Worm (Caenorhabditis elegans) whole organism, midembryonic: Measurements from ENCODE around the gene Y51B9A.6.

Experiments
- T22C8.4 ChIP-seq: fragments of 200-800 bp; sonication (Bioruptor generic); IDR thresholded peaks from 2 replicates; pipeline ENCODE4 v1.3.6; 2022; ENCODE audit warnings: missing genetic modification characterization, missing compliant biosample characterization
- cog-1 ChIP-seq: sonication (generic microtip); optimal IDR thresholded peaks from 2 replicates; lab custom pipeline; 2016; ENCODE audit warnings: missing genetic modification characterization, missing compliant biosample characterization
- flt-1 ChIP-seq: fragments of 200-800 bp; sonication (Bioruptor generic); IDR thresholded peaks from 2 replicates; pipeline ENCODE4 v1.3.6; 2022; ENCODE audit warnings: missing genetic modification characterization, missing compliant biosample characterization
- klf-2 ChIP-seq: fragments of 200-800 bp; sonication (Bioruptor generic); conservative IDR thresholded peaks from 2 replicates; pipeline ENCODE4 v1.3.6; 2022; ENCODE audit warnings: missing genetic modification reagents, missing genetic modification characterization, missing compliant biosample characterization
- med-1 ChIP-seq: sonication (generic microtip); optimal IDR thresholded peaks from 2 replicates; lab custom pipeline; 2017; ENCODE audit warnings: missing genetic modification characterization, mild to moderate bottlenecking, missing compliant biosample characterization, antibody characterized with exemption, missing genetic modification reagents; ENCODE audit not compliant: insufficient read depth
- ref-1 ChIP-seq: fragments of 200-800 bp; sonication (Bioruptor generic); conservative IDR thresholded peaks from 2 replicates; pipeline ENCODE4 v1.3.6; 2022; ENCODE audit warnings: missing genetic modification reagents, missing genetic modification characterization, missing compliant biosample characterization
- tab-1 ChIP-seq: fragments of 200-800 bp; sonication (Bioruptor generic); IDR thresholded peaks from 2 replicates; pipeline ENCODE4 v1.3.6; 2022; ENCODE audit warnings: missing genetic modification characterization, missing compliant biosample characterization
- ztf-23 ChIP-seq: fragments of 200-800 bp; sonication (Bioruptor generic); IDR thresholded peaks from 2 replicates; pipeline ENCODE4 v1.3.6; 2022; ENCODE audit warnings: missing genetic modification reagents, missing genetic modification characterization, missing compliant biosample characterization
- ztf-29 ChIP-seq: fragments of 200-800 bp; sonication (Bioruptor generic); IDR thresholded peaks from 2 replicates; pipeline ENCODE4 v1.3.6; 2022; ENCODE audit warnings: missing genetic modification reagents, missing genetic modification characterization, missing compliant biosample characterization

Gene Y51B9A.6

DNA sequence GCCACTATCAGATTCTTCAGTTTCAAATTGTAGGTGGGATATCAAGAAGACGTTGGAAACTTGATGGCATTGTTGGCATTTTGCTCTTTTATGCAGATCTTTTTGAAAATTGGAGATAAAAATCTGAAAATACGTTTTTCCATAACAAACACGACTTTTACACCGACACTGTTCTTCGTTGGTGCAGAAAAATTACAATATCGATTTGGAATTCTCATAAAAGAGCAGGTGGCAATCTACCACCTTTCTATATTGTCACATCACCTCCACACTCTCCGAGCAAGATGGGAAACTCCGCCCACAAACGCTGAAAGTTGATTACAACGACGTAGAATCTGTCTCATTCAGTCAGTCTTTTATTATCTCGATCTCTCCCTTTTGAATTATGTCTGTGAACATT is 4.5 kb upstream of the Y51B9A.6 start, which contains the start of gene arrd-2:
Gene arrd-2 (plus strand): TSS at position 301 of the 400 bp plus-strand sequence.
- TF ChIP-seq ref-1 (no peak), med-1 (GFP tag; lab: Kevin White, UChicago) (no peak), cog-1 (tag; lab: Kevin White, UChicago) (no peak), tab-1 (GFP tag; lab: Robert Waterston, UW) (no peak), klf-2 (GFP tag; lab: Robert Waterston, UW) (no peak), ztf-23 (no peak), T22C8.4 (GFP tag; lab: Robert Waterston, UW) (no peak), flt-1 (no peak), ztf-29 (GFP tag; lab: Robert Waterston, UW) (no peak)

DNA sequence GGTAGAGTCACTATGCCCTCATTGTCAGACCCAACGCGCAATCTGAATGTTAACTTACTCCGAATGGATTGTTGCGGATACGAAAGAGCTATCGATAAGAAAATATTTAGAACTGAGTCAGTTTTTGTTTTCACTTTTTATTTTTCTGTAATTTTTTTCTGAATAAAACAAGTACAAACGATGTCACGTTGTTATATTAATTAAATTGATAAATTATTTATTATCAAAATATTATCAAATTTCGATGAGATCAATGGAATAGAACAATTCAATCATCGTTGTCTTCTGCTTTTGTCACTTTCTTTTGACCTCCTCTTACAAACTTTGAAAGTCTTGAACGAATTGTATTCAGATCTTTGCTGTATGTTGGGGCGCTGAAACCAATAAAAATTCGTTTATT is 4.0 kb upstream of the Y51B9A.6 start, which contains the start of gene mpz-6:
Gene mpz-6 (minus strand): TSS at position 101 of the 400 bp plus-strand sequence.
- TF ChIP-seq T22C8.4 (GFP tag; lab: Robert Waterston, UW) (no peak), ztf-29 (GFP tag; lab: Robert Waterston, UW) (no peak), ztf-23 (no peak), klf-2 (GFP tag; lab: Robert Waterston, UW) (no peak), ref-1 (no peak), tab-1 (GFP tag; lab: Robert Waterston, UW) (no peak), flt-1 (no peak), cog-1 (tag; lab: Kevin White, UChicago) (no peak), med-1 (GFP tag; lab: Kevin White, UChicago) (no peak)

DNA sequence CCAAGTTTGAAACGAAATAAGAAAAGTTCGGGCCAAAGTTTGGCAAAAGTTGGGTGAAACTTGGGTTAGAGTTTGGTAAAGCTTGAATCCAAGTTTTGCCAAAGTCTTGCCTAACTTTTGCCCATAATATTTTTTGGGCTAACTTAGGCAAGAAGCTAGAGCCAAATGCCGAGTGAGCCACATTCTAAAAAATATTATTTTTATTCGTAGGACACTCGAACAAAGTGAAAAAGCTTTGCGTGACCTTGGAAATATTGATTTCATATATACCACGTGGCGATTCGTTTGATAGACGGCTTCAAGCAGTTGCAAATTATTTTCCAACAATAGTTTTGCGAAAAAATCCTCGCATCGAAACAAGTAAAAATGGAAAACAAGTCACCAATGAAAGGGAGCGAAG is 859 bp upstream of the Y51B9A.6 start, which contains the start of gene Y51B9A.5:
Gene Y51B9A.5 (plus strand): TSS at position 301 of the 400 bp plus-strand sequence.
- no peak for TF ChIP-seq ztf-29 (GFP tag; lab: Robert Waterston, UW)
- no peak for TF ChIP-seq klf-2 (GFP tag; lab: Robert Waterston, UW)
- no peak for TF ChIP-seq T22C8.4 (GFP tag; lab: Robert Waterston, UW)
- no peak for TF ChIP-seq med-1 (GFP tag; lab: Kevin White, UChicago)
- no peak for TF ChIP-seq ref-1
- no peak for TF ChIP-seq ztf-23
- no peak for TF ChIP-seq tab-1 (GFP tag; lab: Robert Waterston, UW)
- TF ChIP-seq flt-1: no peak
- no peak for TF ChIP-seq cog-1 (tag; lab: Kevin White, UChicago)

DNA sequence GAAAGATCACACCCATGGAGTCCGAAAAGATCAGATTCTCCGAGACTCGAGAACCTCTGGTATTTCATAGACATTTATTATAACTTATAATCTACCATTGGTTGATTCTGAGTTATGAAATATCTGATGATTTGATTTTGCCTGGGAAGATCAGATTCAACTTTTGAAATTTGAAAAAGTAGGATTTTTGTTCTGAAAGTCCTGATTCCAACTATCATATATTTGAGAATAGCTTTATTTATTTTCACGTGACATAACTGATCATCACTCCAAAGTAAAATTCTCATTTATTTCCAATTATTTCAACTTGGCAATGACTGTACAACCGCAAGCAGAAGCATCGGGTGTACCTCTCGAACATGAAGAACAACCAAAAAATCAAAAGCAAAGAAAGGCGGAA is 3.2 kb downstream of the Y51B9A.6 start, which contains the start of gene Y51B9A.7:
Gene Y51B9A.7 (plus strand): TSS at position 301 of the 400 bp plus-strand sequence.
- TF ChIP-seq T22C8.4 (GFP tag; lab: Robert Waterston, UW): no peak
- no peak for TF ChIP-seq med-1 (GFP tag; lab: Kevin White, UChicago)
- TF ChIP-seq ref-1: no peak
- TF ChIP-seq tab-1 (GFP tag; lab: Robert Waterston, UW): no peak
- TF ChIP-seq cog-1 (tag; lab: Kevin White, UChicago): no peak
- TF ChIP-seq klf-2 (GFP tag; lab: Robert Waterston, UW): no peak
- TF ChIP-seq ztf-29 (GFP tag; lab: Robert Waterston, UW): no peak
- TF ChIP-seq flt-1: no peak
- no peak for TF ChIP-seq ztf-23

DNA sequence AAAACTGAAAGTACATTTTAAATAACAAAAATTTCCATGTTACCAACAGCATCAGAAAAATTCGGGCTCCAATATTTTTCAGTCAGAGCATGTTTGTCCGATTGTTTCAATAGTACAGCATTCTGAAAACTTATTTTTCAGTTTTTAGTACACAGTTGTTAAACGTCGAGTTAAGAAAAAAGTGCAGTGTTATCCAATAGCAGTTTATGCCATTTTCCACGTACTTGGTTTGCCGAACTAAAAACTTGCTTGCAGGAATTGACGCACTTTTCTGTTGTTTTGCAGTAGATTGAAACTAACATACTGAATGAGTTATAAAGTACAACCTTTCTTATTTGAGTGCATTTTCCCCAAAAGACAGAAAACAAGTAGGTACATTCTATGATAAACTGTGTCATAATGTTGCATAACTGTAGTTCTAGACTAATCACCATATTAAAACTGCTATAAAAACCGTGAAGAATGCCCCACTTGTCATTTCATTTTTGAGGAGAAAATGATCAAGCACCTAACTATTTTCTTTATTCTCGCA is 4.6 kb downstream of the Y51B9A.6 start, which contains the start of the genes Y51B9A.14 and Y51B9A.8:
Gene Y51B9A.14 (minus strand): TSS at position 101 of the 532 bp plus-strand sequence.
Gene Y51B9A.8 (plus strand): TSS at position 482 of the 532 bp plus-strand sequence.
- TF ChIP-seq flt-1: no peak
- TF ChIP-seq med-1 (GFP tag; lab: Kevin White, UChicago): no peak
- no peak for TF ChIP-seq ztf-29 (GFP tag; lab: Robert Waterston, UW)
- TF ChIP-seq ref-1: no peak
- TF ChIP-seq cog-1 (tag; lab: Kevin White, UChicago): no peak
- no peak for TF ChIP-seq klf-2 (GFP tag; lab: Robert Waterston, UW)
- no peak for TF ChIP-seq tab-1 (GFP tag; lab: Robert Waterston, UW)
- no peak for TF ChIP-seq T22C8.4 (GFP tag; lab: Robert Waterston, UW)
- TF ChIP-seq ztf-23: no peak

DNA sequence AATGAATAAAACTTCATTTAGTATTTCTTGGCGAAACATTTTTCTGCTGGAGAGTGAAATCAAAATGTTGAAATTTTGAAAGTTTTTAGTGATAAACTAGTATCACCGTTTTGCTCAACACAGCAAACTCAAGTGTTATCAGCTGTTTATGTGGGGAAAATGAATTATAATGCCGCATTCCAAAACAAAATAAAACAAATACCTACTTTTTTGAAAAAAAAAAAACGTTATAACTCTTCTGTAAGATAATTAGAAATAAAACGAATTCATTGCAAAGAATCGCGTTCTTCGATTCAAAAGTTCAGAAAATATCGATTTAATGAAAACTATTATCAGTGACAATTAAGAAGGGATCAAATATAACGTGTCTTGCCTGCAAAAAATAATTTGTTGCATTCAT is 5.5 kb downstream of the Y51B9A.6 start, which contains the start of gene Y51B9A.9:
Gene Y51B9A.9 (minus strand): TSS at position 101 of the 400 bp plus-strand sequence.
- no peak for TF ChIP-seq ztf-23
- no peak for TF ChIP-seq T22C8.4 (GFP tag; lab: Robert Waterston, UW)
- TF ChIP-seq ref-1: no peak
- no peak for TF ChIP-seq ztf-29 (GFP tag; lab: Robert Waterston, UW)
- TF ChIP-seq klf-2 (GFP tag; lab: Robert Waterston, UW): no peak
- TF ChIP-seq flt-1: no peak
- no peak for TF ChIP-seq cog-1 (tag; lab: Kevin White, UChicago)
- no peak for TF ChIP-seq tab-1 (GFP tag; lab: Robert Waterston, UW)
- TF ChIP-seq med-1 (GFP tag; lab: Kevin White, UChicago): no peak

DNA sequence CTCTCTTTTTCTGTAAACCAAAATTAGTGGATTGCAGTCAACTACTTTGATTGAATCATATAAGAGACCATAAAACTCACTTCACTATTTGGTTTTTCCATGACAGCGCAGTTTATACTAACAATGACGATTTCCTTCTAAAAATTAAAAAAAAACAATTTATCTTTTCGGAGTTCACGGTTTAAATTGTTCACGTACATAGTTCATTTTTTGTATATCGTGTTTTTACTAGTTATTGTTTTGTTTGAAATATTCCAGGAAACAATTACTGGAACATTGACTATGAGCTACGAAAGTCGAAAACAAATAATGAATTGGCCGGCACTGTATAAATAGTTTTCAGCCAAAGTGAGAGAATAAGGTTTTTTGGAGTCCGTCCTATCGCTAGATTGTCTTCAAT is 10.3 kb downstream of the Y51B9A.6 start, which contains the start of gene lido-17:
Gene lido-17 (minus strand): TSS at position 101 of the 400 bp plus-strand sequence.
- TF ChIP-seq flt-1 (no peak), ref-1 (no peak), tab-1 (GFP tag; lab: Robert Waterston, UW) (no peak), klf-2 (GFP tag; lab: Robert Waterston, UW) (no peak), T22C8.4 (GFP tag; lab: Robert Waterston, UW) (no peak), med-1 (GFP tag; lab: Kevin White, UChicago) (no peak), ztf-23 (no peak), ztf-29 (GFP tag; lab: Robert Waterston, UW) (no peak), cog-1 (tag; lab: Kevin White, UChicago) (no peak)

DNA sequence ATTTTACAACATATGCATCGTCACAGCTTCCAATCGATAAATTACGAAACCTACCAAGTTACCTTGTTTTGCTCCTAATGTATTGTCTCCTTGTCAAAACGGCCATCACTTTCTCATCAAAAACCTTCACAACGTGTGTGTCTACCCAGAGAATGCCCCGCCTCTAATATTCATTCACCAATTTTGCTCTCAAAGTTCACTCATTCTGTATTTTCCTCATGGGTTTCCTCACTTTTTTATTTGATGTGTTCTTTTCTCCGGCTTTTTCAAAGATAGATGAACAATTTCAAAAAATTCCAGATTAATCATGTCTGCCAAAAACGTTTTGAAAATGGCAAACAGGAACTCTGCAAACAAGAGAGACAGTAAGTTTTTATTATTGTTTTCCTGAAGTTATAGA is 17.7 kb downstream of the Y51B9A.6 start, which contains the start of gene C06C3.7:
Gene C06C3.7 (plus strand): TSS at position 301 of the 400 bp plus-strand sequence.
- TF ChIP-seq klf-2 (GFP tag; lab: Robert Waterston, UW) (no peak), ztf-29 (GFP tag; lab: Robert Waterston, UW) (no peak), cog-1 (tag; lab: Kevin White, UChicago) (no peak), ztf-23 (no peak), flt-1 (no peak), ref-1 (no peak), T22C8.4 (GFP tag; lab: Robert Waterston, UW) (no peak), tab-1 (GFP tag; lab: Robert Waterston, UW) (no peak), med-1 (GFP tag; lab: Kevin White, UChicago) (no peak)

DNA sequence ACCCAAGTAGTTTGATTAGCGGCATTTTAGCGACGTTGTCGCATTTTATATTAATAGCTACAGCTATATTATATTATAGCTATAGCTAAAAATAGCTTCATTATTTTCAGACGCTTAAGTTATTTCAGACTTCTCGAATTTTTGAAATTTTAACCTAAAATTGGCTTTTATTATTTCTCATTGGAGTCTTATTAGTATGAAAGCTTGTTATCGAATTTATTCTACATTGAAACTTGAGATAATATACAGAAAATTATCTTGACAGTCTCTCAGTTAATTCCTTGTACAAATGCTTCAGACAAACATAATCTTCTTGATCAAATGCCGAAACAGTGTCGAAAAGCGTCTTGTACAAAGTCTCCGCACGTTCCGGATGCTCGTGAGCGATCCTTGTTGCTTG is 23.2 kb downstream of the Y51B9A.6 start, which contains the start of gene srh-48:
Gene srh-48 (plus strand): TSS at position 301 of the 400 bp plus-strand sequence.
- TF ChIP-seq ref-1 (no peak), cog-1 (tag; lab: Kevin White, UChicago) (no peak)
